Worm (Caenorhabditis elegans) whole organism, young adult: ENCODE data around the gene Y57G11B.5.

Source experiments
- F22D6.2 ChIP-seq: sonication (generic microtip); optimal IDR thresholded peaks from 2 replicates; lab custom pipeline; 2016; ENCODE audit warnings: mild to moderate bottlenecking, missing genetic modification characterization, missing compliant biosample characterization
- F33H1.4 ChIP-seq: fragments of 200-800 bp; sonication (Bioruptor generic); IDR thresholded peaks from 2 replicates; pipeline ENCODE4 v1.3.6; 2022; ENCODE audit warnings: missing genetic modification reagents, missing genetic modification characterization, missing compliant biosample characterization
- K11D2.4 ChIP-seq: fragments of 200-800 bp; sonication (Bioruptor generic); IDR thresholded peaks from 2 replicates; pipeline ENCODE4 v1.3.6; 2022; ENCODE audit warnings: missing genetic modification reagents, missing genetic modification characterization, missing compliant biosample characterization
- Y56A3A.18 ChIP-seq: fragments of 200-800 bp; sonication (Bioruptor generic); IDR thresholded peaks from 2 replicates; pipeline ENCODE4 v1.3.6; 2022; ENCODE audit warnings: missing genetic modification reagents, missing genetic modification characterization, missing compliant biosample characterization
- ama-1 ChIP-seq, 3 experiments: fragments of 150-350 bp in 1 of 3; sonication (generic microtip) in 2 of 3; optimal IDR thresholded peaks; 2 replicates each; lab custom pipeline; 2014 to 2018; ENCODE audit warnings: missing biosample characterization in 2 of 3, missing genetic modification characterization in 2 of 3, missing genetic modification reagents in 2 of 3
- attf-6 ChIP-seq: fragments of 200-800 bp; sonication (Bioruptor generic); IDR thresholded peaks from 2 replicates; pipeline ENCODE4 v1.3.6; 2022; ENCODE audit warnings: missing genetic modification reagents, missing genetic modification characterization, missing compliant biosample characterization
- bed-2 ChIP-seq: fragments of 200-800 bp; sonication (Bioruptor generic); IDR thresholded peaks from 2 replicates; pipeline ENCODE4 v1.3.6; 2022; ENCODE audit warnings: missing genetic modification reagents, missing genetic modification characterization, missing compliant biosample characterization
- ccch-3 ChIP-seq: fragments of 200-800 bp; sonication (Bioruptor generic); optimal IDR thresholded peaks from 2 replicates; lab custom pipeline; 2018; ENCODE audit warnings: mild to moderate bottlenecking, missing genetic modification characterization, missing compliant biosample characterization
- cebp-1 ChIP-seq, 2 experiments: fragments of 200-800 bp in 1 of 2; sonication (Bioruptor generic) in 1 of 2; sonication (generic microtip) in 1 of 2; IDR thresholded peaks in 1 of 2; optimal IDR thresholded peaks in 1 of 2; 2 replicates each; pipeline versions ENCODE4 v1.3.6 to Lab custom; 2017 to 2022; ENCODE audit warnings: missing compliant biosample characterization in 2 of 2, missing genetic modification characterization in 2 of 2, mild to moderate bottlenecking in 1 of 2, missing genetic modification reagents in 1 of 2, moderate library complexity in 1 of 2
- ceh-27 ChIP-seq: fragments of 200-800 bp; sonication (Bioruptor generic); optimal IDR thresholded peaks from 2 replicates; lab custom pipeline; 2018; ENCODE audit warnings: mild to moderate bottlenecking, missing genetic modification characterization, moderate library complexity, missing compliant biosample characterization
- ceh-91 ChIP-seq: fragments of 200-800 bp; sonication (Bioruptor generic); IDR thresholded peaks from 2 replicates; pipeline ENCODE4 v1.3.6; 2022; ENCODE audit warnings: missing genetic modification reagents, missing genetic modification characterization, missing compliant biosample characterization
- dox-1 ChIP-seq: fragments of 200-800 bp; sonication (Bioruptor generic); IDR thresholded peaks from 2 replicates; pipeline ENCODE4 v1.3.6; 2022; ENCODE audit warnings: missing genetic modification reagents, missing genetic modification characterization, missing compliant biosample characterization
- dpl-1 ChIP-seq: fragments of 150-350 bp; optimal IDR thresholded peaks from 2 replicates; lab custom pipeline; 2014; ENCODE audit warnings: missing biosample characterization, missing genetic modification reagents, missing genetic modification characterization
- efl-1 ChIP-seq: fragments of 150-350 bp; optimal IDR thresholded peaks from 2 replicates; lab custom pipeline; 2014; ENCODE audit warnings: missing biosample characterization, missing genetic modification reagents, missing genetic modification characterization
- ekl-4 ChIP-seq: fragments of 200-800 bp; sonication (Bioruptor generic); IDR thresholded peaks from 2 replicates; pipeline ENCODE4 v1.3.6; 2022; ENCODE audit warnings: missing genetic modification reagents, missing genetic modification characterization, missing compliant biosample characterization
- gei-17 ChIP-seq: fragments of 200-800 bp; sonication (Bioruptor generic); optimal IDR thresholded peaks from 2 replicates; lab custom pipeline; 2018; ENCODE audit warnings: mild to moderate bottlenecking, missing genetic modification characterization, missing compliant biosample characterization
- hlh-12 ChIP-seq: sonication (generic microtip); optimal IDR thresholded peaks from 2 replicates; lab custom pipeline; 2016; ENCODE audit warnings: missing genetic modification characterization, missing compliant biosample characterization
- hlh-26 ChIP-seq: fragments of 200-800 bp; sonication (Bioruptor generic); conservative IDR thresholded peaks from 2 replicates; pipeline ENCODE4 v1.3.6; 2022; ENCODE audit warnings: missing genetic modification reagents, missing genetic modification characterization, missing compliant biosample characterization
- hmg-1.2 ChIP-seq: fragments of 200-800 bp; sonication (Bioruptor generic); IDR thresholded peaks from 2 replicates; pipeline ENCODE4 v1.3.6; 2022; ENCODE audit warnings: missing genetic modification reagents, missing genetic modification characterization, missing compliant biosample characterization
- hrde-1 ChIP-seq: sonication (generic microtip); optimal IDR thresholded peaks from 2 replicates; lab custom pipeline; 2016; ENCODE audit warnings: missing genetic modification characterization, mild to moderate bottlenecking, missing compliant biosample characterization, moderate library complexity, missing genotype, missing genetic modification reagents, borderline replicate concordance
- lin-26 ChIP-seq: fragments of 200-800 bp; sonication (Bioruptor generic); IDR thresholded peaks from 2 replicates; pipeline ENCODE4 v1.3.6; 2022; ENCODE audit warnings: missing genetic modification reagents, missing genetic modification characterization, missing compliant biosample characterization
- lin-40 ChIP-seq: sonication (generic microtip); optimal IDR thresholded peaks from 2 replicates; lab custom pipeline; 2016; ENCODE audit warnings: missing genetic modification characterization, mild to moderate bottlenecking, missing compliant biosample characterization, missing genotype, missing genetic modification reagents
- lin-54 ChIP-seq: fragments of 200-800 bp; sonication (Bioruptor generic); optimal IDR thresholded peaks from 2 replicates; lab custom pipeline; 2018; ENCODE audit warnings: mild to moderate bottlenecking, missing genetic modification characterization, missing compliant biosample characterization
- lsl-1 ChIP-seq: fragments of 200-800 bp; sonication (Bioruptor generic); optimal IDR thresholded peaks from 2 replicates; lab custom pipeline; 2018; ENCODE audit warnings: mild to moderate bottlenecking, missing genetic modification characterization, moderate library complexity, missing compliant biosample characterization
- madf-10 ChIP-seq: sonication (generic microtip); optimal IDR thresholded peaks from 2 replicates; lab custom pipeline; 2016; ENCODE audit warnings: mild to moderate bottlenecking, missing genetic modification characterization, missing compliant biosample characterization
- madf-6 ChIP-seq: fragments of 200-800 bp; sonication (Bioruptor generic); IDR thresholded peaks from 2 replicates; pipeline ENCODE4 v1.3.6; 2022; ENCODE audit warnings: missing genetic modification reagents, missing genetic modification characterization, missing compliant biosample characterization
- mel-28 ChIP-seq: sonication (generic microtip); optimal IDR thresholded peaks from 2 replicates; lab custom pipeline; 2016; ENCODE audit warnings: borderline replicate concordance, mild to moderate bottlenecking, missing genetic modification characterization, missing compliant biosample characterization
- nhr-179 ChIP-seq: sonication (generic microtip); optimal IDR thresholded peaks from 2 replicates; lab custom pipeline; 2016; ENCODE audit warnings: mild to moderate bottlenecking, missing genetic modification characterization, missing compliant biosample characterization
- nhr-80 ChIP-seq: sonication (generic microtip); optimal IDR thresholded peaks from 2 replicates; lab custom pipeline; 2016; ENCODE audit warnings: missing genetic modification characterization, missing compliant biosample characterization
- pha-4 ChIP-seq: fragments of 150-350 bp; sonication (generic microtip); optimal IDR thresholded peaks from 2 replicates; lab custom pipeline; 2014; ENCODE audit warnings: missing biosample characterization, missing genetic modification reagents, missing genetic modification characterization
- snpc-4 ChIP-seq, 5 experiments: fragments of 150-350 bp in 1 of 5; sonication (generic microtip) in 4 of 5; optimal IDR thresholded peaks; 2 replicates each; lab custom pipeline; 2014 to 2018; ENCODE audit warnings: missing genetic modification characterization in 5 of 5, missing biosample characterization in 3 of 5, antibody characterized with exemption in 2 of 5, mild to moderate bottlenecking in 2 of 5, missing compliant biosample characterization in 2 of 5, missing genotype in 2 of 5, moderate library complexity in 2 of 5, missing genetic modification reagents in 1 of 5
- tlf-1 ChIP-seq: fragments of 200-800 bp; sonication (Bioruptor generic); optimal IDR thresholded peaks from 2 replicates; lab custom pipeline; 2018; ENCODE audit warnings: mild to moderate bottlenecking, missing genetic modification characterization, missing compliant biosample characterization
- ztf-6 ChIP-seq: fragments of 200-800 bp; sonication (Bioruptor generic); IDR thresholded peaks from 2 replicates; pipeline ENCODE4 v1.3.6; 2022; ENCODE audit warnings: missing genetic modification reagents, missing genetic modification characterization, missing compliant biosample characterization

Y57G11B.5 gene

DNA sequence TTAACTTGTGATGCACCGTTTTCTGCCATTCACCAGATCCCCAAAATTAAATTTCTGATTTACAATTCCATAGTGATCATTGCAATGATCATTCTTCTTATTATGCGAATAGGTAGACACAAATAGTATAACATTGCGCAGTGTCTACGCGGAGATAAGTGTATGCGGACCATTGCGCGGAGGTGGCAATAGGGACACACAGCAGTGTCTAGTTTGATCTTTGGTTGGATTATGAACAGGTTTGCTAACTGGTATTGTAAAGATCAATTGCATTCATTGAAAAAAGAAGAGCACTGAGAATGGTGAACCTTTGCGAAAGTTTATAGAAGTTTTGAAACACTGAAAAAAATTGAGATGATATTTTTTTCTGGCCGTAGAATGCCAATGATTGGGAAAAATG lies 24.7 kb downstream of the Y57G11B.5 start:
- TF ChIP-seq attf-6 (GFP tag; lab: Robert Waterston, UW) (0 out of 2 replicates have a peak, but pooled peaks have one; percentile 14), ceh-91 (GFP tag; lab: Robert Waterston, UW) (no peak), ceh-27 (GFP tag; lab: Kevin White, UChicago) (no peak)

- no peak for TF ChIP-seq ekl-4 (GFP tag; lab: Robert Waterston, UW)
- no peak for TF ChIP-seq K11D2.4
- no peak for TF ChIP-seq F33H1.4 (GFP tag; lab: Robert Waterston, UW)
Measured at ce11 chrIV:14603022-14603421, 28.4 kb downstream of the Y57G11B.5 start.

DNA sequence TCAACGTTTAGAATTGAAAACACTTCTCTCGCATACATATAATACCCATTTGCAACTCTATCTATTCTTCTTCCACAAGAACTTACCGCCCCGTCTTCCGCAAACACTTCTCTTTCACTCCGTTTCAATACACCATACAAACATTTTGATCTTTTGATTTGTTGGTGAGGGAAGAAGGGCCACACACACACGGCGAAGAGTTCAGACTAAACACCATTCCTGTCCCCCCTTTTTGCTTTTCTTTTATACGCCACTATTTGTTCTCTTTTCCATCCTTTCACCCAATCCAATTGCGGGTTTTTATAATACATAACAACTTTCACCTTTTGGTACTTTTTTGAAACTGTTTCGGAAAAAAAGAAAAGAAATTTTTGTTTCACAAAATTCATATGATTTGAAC lies 30.5 kb downstream of the Y57G11B.5 start:
- TF ChIP-seq dpl-1 (GFP tag; lab: Kevin White, UChicago), result no peak
- TF ChIP-seq, all 124 proteins: peak for 0

DNA sequence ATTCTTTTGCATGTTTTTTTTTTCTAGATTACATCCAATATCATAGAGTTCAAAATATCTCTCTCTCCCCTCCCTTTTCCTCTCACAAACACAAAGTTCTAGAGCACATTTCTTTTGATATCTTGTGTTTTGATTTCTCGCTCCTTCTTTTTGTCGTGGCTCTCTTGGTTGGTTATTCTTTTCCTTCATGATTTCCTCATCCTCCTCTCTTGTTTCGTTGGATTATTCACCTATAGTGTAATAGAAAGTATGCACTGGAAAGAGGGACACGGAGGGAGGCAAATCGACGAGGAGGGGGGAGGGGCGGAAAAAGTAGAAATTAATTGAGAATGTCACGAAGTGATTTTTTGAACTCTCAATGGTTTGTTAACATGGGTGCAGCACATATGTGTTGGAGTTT lies 31.9 kb downstream of the Y57G11B.5 start:
- TF ChIP-seq dpl-1 (GFP tag; lab: Kevin White, UChicago) (no peak), tlf-1 (GFP tag; lab: Kevin White, UChicago) (no peak), lin-40 (tag; lab: Kevin White, UChicago) (no peak), ccch-3 (GFP tag; lab: Kevin White, UChicago) (no peak), madf-6 (no peak), dox-1 (GFP tag; lab: Robert Waterston, UW) (no peak), hrde-1 (tag; lab: Kevin White, UChicago) (no peak), hlh-12 (tag; lab: Kevin White, UChicago) (no peak), hlh-26 (GFP tag; lab: Robert Waterston, UW) (no peak), bed-2 (GFP tag; lab: Robert Waterston, UW) (no peak), lin-54 (no peak), mel-28 (no peak), lsl-1 (GFP tag; lab: Kevin White, UChicago) (no peak), efl-1 (GFP tag; lab: Kevin White, UChicago) (no peak), hmg-1.2 (GFP tag; lab: Robert Waterston, UW) (no peak), ekl-4 (GFP tag; lab: Robert Waterston, UW) (no peak), F22D6.2 (no peak), ama-1 (optimal IDR thresholded peaks at IDR 0.05; lab: Kevin White, UChicago) (no peak), ama-1 (GFP tag; optimal IDR thresholded peaks at IDR 0.05; lab: Kevin White, UChicago) (no peak), ztf-6 (GFP tag; lab: Robert Waterston, UW) (no peak)

DNA sequence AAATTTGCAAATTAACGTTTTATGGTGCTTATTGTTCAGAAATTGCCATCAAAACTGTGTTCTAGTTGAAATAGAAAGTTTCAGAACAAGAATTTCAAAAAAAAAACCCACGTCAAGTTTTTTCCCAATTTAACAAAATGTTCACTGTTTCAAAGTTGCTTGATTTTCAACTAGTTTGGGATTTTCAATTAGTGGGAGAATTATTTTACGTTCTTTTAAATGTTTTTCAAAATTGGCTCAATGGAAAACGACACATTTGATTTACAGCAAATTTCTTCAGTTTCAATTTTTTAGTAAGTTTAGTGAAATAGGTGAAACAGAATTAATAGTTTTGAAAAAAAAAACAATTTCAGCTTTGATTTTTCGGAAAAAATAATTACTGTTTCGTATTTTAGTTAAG lies 34.0 kb downstream of the Y57G11B.5 start:
- no peak for TF ChIP-seq ama-1 (optimal IDR thresholded peaks at IDR 0.05; lab: Kevin White, UChicago)
- TF ChIP-seq ama-1 (GFP tag; optimal IDR thresholded peaks at IDR 0.05; lab: Kevin White, UChicago), result no peak
- no peak for TF ChIP-seq nhr-179 (tag; lab: Kevin White, UChicago)
- no peak for TF ChIP-seq snpc-4 (GFP tag; optimal IDR thresholded peaks at IDR 0.05; lab: Kevin White, UChicago)
- TF ChIP-seq snpc-4 (tag; optimal IDR thresholded peaks at IDR 0.05; lab: Kevin White, UChicago), result peak in 1 of 4 experiments; percentile 55
- TF ChIP-seq gei-17 (GFP tag; lab: Kevin White, UChicago), result no peak
- TF ChIP-seq madf-10, result no peak
- no peak for TF ChIP-seq F33H1.4 (GFP tag; lab: Robert Waterston, UW)

- TF ChIP-seq pha-4 (tag; lab: Kevin White, UChicago), result peak; percentile 49
- peak; percentile 0 for TF ChIP-seq lin-40 (tag; lab: Kevin White, UChicago)
- peak; percentile 27; the same call in 1 of the 2 replicates for TF ChIP-seq lin-26 (GFP tag; lab: Robert Waterston, UW)
- peak; percentile 59 for TF ChIP-seq nhr-80 (tag; lab: Kevin White, UChicago)
- TF ChIP-seq Y56A3A.18 (GFP tag; lab: Robert Waterston, UW), result no peak
- TF ChIP-seq cebp-1 (GFP tag; IDR thresholded peaks at IDR 0.05; lab: Robert Waterston, UW), result no peak
- peak; percentile 50 for TF ChIP-seq cebp-1 (tag; optimal IDR thresholded peaks at IDR 0.05; lab: Kevin White, UChicago)
Measured at ce11 chrIV:14609774-14610173, 35.2 kb downstream of the Y57G11B.5 start.
